Worm (Caenorhabditis elegans): ENCODE measurements around the gene F26F4.8.

The F26F4.8 gene

ce11 chrIII:4856992-4857391 is 48.3 kb downstream of the F26F4.8 start:
- TF ChIP-seq zfp-2 (tag; optimal IDR thresholded peaks at IDR 0.05) = no peak
- TF ChIP-seq unc-62 (GFP tag; optimal IDR thresholded peaks at IDR 0.05 in 1 of 2) = peak in 1 of 2 experiments; percentile 98
- TF ChIP-seq unc-62 (tag; optimal IDR thresholded peaks at IDR 0.05) = no peak

DNA sequence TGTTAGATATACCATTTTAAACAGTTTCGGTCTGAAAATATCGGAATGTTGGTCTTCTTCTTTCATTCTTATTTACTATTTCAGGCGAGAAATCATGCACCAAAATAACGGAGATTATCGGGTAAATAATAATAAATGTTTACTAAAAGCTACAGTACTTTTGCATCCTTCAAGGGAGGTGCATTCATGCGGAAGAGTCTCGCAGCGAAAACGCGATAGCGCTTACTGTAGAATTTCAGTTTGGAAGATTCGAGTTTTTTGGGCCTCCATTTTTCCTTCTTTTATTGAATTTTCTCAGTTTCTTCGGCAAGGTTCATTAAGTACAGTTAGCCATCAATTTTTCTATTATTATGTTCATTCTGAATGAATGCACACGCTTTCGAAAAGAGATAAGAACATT is 49.2 kb downstream of the F26F4.8 start, which contains the start of gene C35D10.7:
Gene C35D10.7, plus strand, starts transcription at position 85 of the 400 bp plus-strand sequence.
- TF ChIP-seq nhr-11 (tag; optimal IDR thresholded peaks at IDR 0.05) = no peak
- TF ChIP-seq lin-38 (GFP tag; IDR thresholded peaks at IDR 0.05) = peak; percentile 35; the same call in 1 of the 2 replicates

- TF ChIP-seq zfp-3 (GFP tag; conservative IDR thresholded peaks at IDR 0.05) = no peak
- no peak for TF ChIP-seq gei-8 (GFP tag; optimal IDR thresholded peaks at IDR 0.05)
- no peak for TF ChIP-seq spr-3 (GFP tag; optimal IDR thresholded peaks at IDR 0.05)
- no peak for TF ChIP-seq egl-27 (tag; optimal IDR thresholded peaks at IDR 0.05)
- no peak for TF ChIP-seq snpc-4 (tag; optimal IDR thresholded peaks at IDR 0.05)
- no peak for TF ChIP-seq sdz-12 (GFP tag; optimal IDR thresholded peaks at IDR 0.05)
- no peak for TF ChIP-seq F44E2.7 (GFP tag; IDR thresholded peaks at IDR 0.05)
- TF ChIP-seq nhr-41 (GFP tag; IDR thresholded peaks at IDR 0.05) = no peak
- TF ChIP-seq F26F4.8 (GFP tag; conservative IDR thresholded peaks at IDR 0.05) = no peak
- TF ChIP-seq dmd-9 (GFP tag; IDR thresholded peaks at IDR 0.05) = no peak
- no peak for TF ChIP-seq ztf-11 (tag; optimal IDR thresholded peaks at IDR 0.05)
- no peak for TF ChIP-seq mdt-29 (GFP tag; IDR thresholded peaks at IDR 0.05)
- TF ChIP-seq nhr-6 (tag; optimal IDR thresholded peaks at IDR 0.05) = no peak
These were observed 50.4 kb downstream of the F26F4.8 start, which contains the start of gene C35D10.8 for ce11 chrIII:4854918-4855317. Gene C35D10.8 (plus strand): TSS chrIII:4855218.
